Fruit fly (Drosophila melanogaster): ENCODE results near the gene Nepl8.

The Nepl8 gene

DNA sequence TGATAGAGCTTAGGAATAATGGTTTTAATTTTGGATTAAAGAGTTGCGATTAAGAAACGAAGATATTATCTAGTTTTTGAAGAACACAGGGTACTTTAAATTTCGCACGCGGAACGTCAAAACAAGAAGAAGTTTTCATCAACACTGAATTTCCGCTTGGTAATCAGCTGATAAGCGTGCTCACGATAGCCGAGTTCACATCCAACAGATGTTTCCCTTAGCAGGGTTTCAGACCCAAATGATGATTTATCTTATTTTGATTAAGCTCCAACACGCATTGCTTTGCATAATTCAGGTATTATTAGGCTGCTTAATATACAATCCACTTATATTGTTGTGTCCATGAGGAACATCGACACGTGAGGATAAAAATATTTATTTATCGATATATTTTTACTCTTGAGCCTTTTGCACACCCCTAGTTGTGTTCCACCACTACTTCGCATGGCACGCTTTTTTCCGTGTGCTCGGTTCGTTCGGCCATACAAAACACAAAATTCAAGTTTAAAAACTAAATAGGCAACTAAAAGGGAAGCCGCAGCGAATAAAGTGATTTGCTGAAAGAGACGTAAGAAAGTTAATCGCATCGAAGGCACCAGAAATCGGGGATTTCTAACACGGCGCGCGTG is 3.3 kb downstream of the Nepl8 start, which contains the start of gene Tpr2 (continued):
- no peak for TF ChIP-seq pfk (GFP tag; optimal IDR thresholded peaks at IDR 0.05)
- peak; percentile 44 for TF ChIP-seq bab2 (GFP tag; optimal IDR thresholded peaks at IDR 0.05)
- peak; percentile 96 for TF ChIP-seq knrl (GFP tag; IDR thresholded peaks at IDR 0.05; ENCODE audit: partially characterized antibody)
- no peak for TF ChIP-seq CG1792 (GFP tag; optimal IDR thresholded peaks at IDR 0.05)
- TF ChIP-seq CG6175 (GFP tag; IDR thresholded peaks at IDR 0.05): no peak
- TF ChIP-seq CG3065 (GFP tag; optimal IDR thresholded peaks at IDR 0.05): no peak
- no peak for TF ChIP-seq Poxn (GFP tag; IDR thresholded peaks at IDR 0.05)
- peak; percentile 71 for TF ChIP-seq CG33557 (GFP tag; optimal IDR thresholded peaks at IDR 0.05)
- TF ChIP-seq sna (GFP tag; IDR thresholded peaks at IDR 0.05; ENCODE audit: partially characterized antibody): peak; percentile 92
- peak; percentile 10 for TF ChIP-seq CG7556 (GFP tag; optimal IDR thresholded peaks at IDR 0.05)
- peak; percentile 70 for TF ChIP-seq CG18011 (GFP tag; optimal IDR thresholded peaks at IDR 0.05)
- TF ChIP-seq CG5953 (GFP tag; IDR thresholded peaks at IDR 0.05): 0 out of 2 replicates have a peak, but pooled peaks have one; percentile 24
- TF ChIP-seq chn (GFP tag; optimal IDR thresholded peaks at IDR 0.05): peak; percentile 65
- no peak for TF ChIP-seq CG8281 (tag; optimal IDR thresholded peaks at IDR 0.05)
- TF ChIP-seq CG13296 (GFP tag; optimal IDR thresholded peaks at IDR 0.05): peak; percentile 50
- TF ChIP-seq zfh2 (GFP tag; optimal IDR thresholded peaks at IDR 0.05): peak; percentile 11
- TF ChIP-seq CG10147 (GFP tag; optimal IDR thresholded peaks at IDR 0.05): peak; percentile 21
- peak; percentile 24 for TF ChIP-seq CG3838 (GFP tag; optimal IDR thresholded peaks at IDR 0.05)
- peak; percentile 66 for TF ChIP-seq twi (tag; optimal IDR thresholded peaks at IDR 0.05)
- no peak for TF ChIP-seq CG4360 (GFP tag; IDR thresholded peaks at IDR 0.05)
- peak; percentile 35; the same call in 1 of the 2 replicates for TF ChIP-seq Xrp1 (GFP tag; IDR thresholded peaks at IDR 0.05)
- TF ChIP-seq D (optimal IDR thresholded peaks at IDR 0.05): no peak
- no peak for TF ChIP-seq D (GFP tag; optimal IDR thresholded peaks at IDR 0.05)
- no peak for TF ChIP-seq crol (GFP tag; IDR thresholded peaks at IDR 0.05)
- TF ChIP-seq Hmr (GFP tag; optimal IDR thresholded peaks at IDR 0.05): peak; percentile 90
- peak; percentile 59 for TF ChIP-seq sug (tag; optimal IDR thresholded peaks at IDR 0.05)
- peak; percentile 30 for TF ChIP-seq CG7786 (GFP tag; optimal IDR thresholded peaks at IDR 0.05)
- peak; percentile 45; the same call in 2 of the 3 replicates for TF ChIP-seq CG17361 (GFP tag; IDR thresholded peaks at IDR 0.05)
- TF ChIP-seq HLH4C (GFP tag; IDR thresholded peaks at IDR 0.05; ENCODE audit: partially characterized antibody): peak; percentile 89
- TF ChIP-seq Hand (GFP tag; optimal IDR thresholded peaks at IDR 0.05): peak; percentile 36
- TF ChIP-seq CG11696 (GFP tag; IDR thresholded peaks at IDR 0.05): no peak
- no peak for TF ChIP-seq CG32532 (GFP tag; IDR thresholded peaks at IDR 0.05)
- no peak for TF ChIP-seq ro (GFP tag; IDR thresholded peaks at IDR 0.05)
- TF ChIP-seq Awh (GFP tag; IDR thresholded peaks at IDR 0.05): no peak
- TF ChIP-seq CG34224 (GFP tag; IDR thresholded peaks at IDR 0.05; ENCODE audit: partially characterized antibody): peak; percentile 96
- peak; percentile 39 for TF ChIP-seq CG7745 (tag; optimal IDR thresholded peaks at IDR 0.05)
- peak; percentile 98 for TF ChIP-seq MESR4 (GFP tag; optimal IDR thresholded peaks at IDR 0.05)
- no peak for TF ChIP-seq Gug (GFP tag; IDR thresholded peaks at IDR 0.05)
- peak; percentile 56 for TF ChIP-seq pho (GFP tag; optimal IDR thresholded peaks at IDR 0.05)
- peak; percentile 92 for TF ChIP-seq CG2116 (GFP tag; optimal IDR thresholded peaks at IDR 0.05)
- peak; percentile 69 to 75 for TF ChIP-seq dpn (GFP tag; optimal IDR thresholded peaks at IDR 0.05)
- TF ChIP-seq HmgZ (tag; optimal IDR thresholded peaks at IDR 0.05): peak; percentile 68
- TF ChIP-seq peb (GFP tag; IDR thresholded peaks at IDR 0.05): 0 out of 2 replicates have a peak, but pooled peaks have one; percentile 5
- no peak for TF ChIP-seq CG12236 (GFP tag; optimal IDR thresholded peaks at IDR 0.05)
- peak; percentile 30 for TF ChIP-seq Dek (tag; optimal IDR thresholded peaks at IDR 0.05)
- TF ChIP-seq CG12299 (tag; optimal IDR thresholded peaks at IDR 0.05): peak; percentile 59
- peak; percentile 33 for TF ChIP-seq ERR (GFP tag; optimal IDR thresholded peaks at IDR 0.05)
- TF ChIP-seq BEAF-32 (GFP tag; optimal IDR thresholded peaks at IDR 0.05): peak; percentile 99
- peak; percentile 83 for TF ChIP-seq CG17385 (GFP tag; optimal IDR thresholded peaks at IDR 0.05)
- TF ChIP-seq CG14860 (GFP tag; IDR thresholded peaks at IDR 0.05; ENCODE audit: partially characterized antibody): peak; percentile 88

All from whole organism, embryonic.